Worm (Caenorhabditis elegans) whole organism, L2 larva: ENCODE measurements around the gene vglu-2.

Source experiments
- ama-1 ChIP-seq: fragments of 150-350 bp; optimal IDR thresholded peaks from 2 replicates; lab custom pipeline; 2018; ENCODE audit warnings: inconsistent platforms
- egl-27 ChIP-seq: sonication (generic microtip); optimal IDR thresholded peaks from 3 replicates; lab custom pipeline; 2017; ENCODE audit warnings: missing biosample characterization, missing genetic modification reagents, missing genetic modification characterization
- lin-13 ChIP-seq: fragments of 150-350 bp; optimal IDR thresholded peaks from 2 replicates; lab custom pipeline; 2014; ENCODE audit warnings: missing biosample characterization, missing genetic modification reagents, missing genetic modification characterization
- skn-1 ChIP-seq: sonication (generic microtip); optimal IDR thresholded peaks from 2 replicates; lab custom pipeline; 2017; ENCODE audit warnings: missing biosample characterization, missing genetic modification characterization

ce11 chrIII:10253334-10253733, 41.6 kb upstream of the vglu-2 start:
- TF ChIP-seq skn-1 (tag; lab: Kevin White, UChicago), result no peak
- no peak for TF ChIP-seq egl-27 (tag; lab: Kevin White, UChicago)
- no peak for TF ChIP-seq ama-1 (lab: Kevin White, UChicago)
- no peak for TF ChIP-seq lin-13
